Worm (Caenorhabditis elegans): ENCODE measurements around the gene nas-16.

- TF ChIP-seq him-1 (tag; optimal IDR thresholded peaks at IDR 0.05) (no peak), W03F9.2 (tag; optimal IDR thresholded peaks at IDR 0.05) (no peak), dao-5 (tag; optimal IDR thresholded peaks at IDR 0.05) (no peak)
Observed at ce11 chrV:11436407-11436806, 44.3 kb downstream of the nas-16 start.
